Worm (Caenorhabditis elegans) whole organism, L3 larva: ENCODE measurements around the gene puf-7.

Experiments used
- R02D3.7 ChIP-seq: fragments of 150-350 bp; optimal IDR thresholded peaks from 2 replicates; lab custom pipeline; 2014; ENCODE audit warnings: missing biosample characterization, missing genetic modification characterization
- ZK546.5 ChIP-seq: sonication (generic microtip); optimal IDR thresholded peaks from 2 replicates; lab custom pipeline; 2017; ENCODE audit warnings: missing biosample characterization, missing genetic modification characterization
- aly-2 ChIP-seq: fragments of 150-350 bp; optimal IDR thresholded peaks from 2 replicates; lab custom pipeline; 2014; ENCODE audit warnings: missing biosample characterization, missing genetic modification characterization
- ceh-28 ChIP-seq: fragments of 150-350 bp; optimal IDR thresholded peaks from 2 replicates; lab custom pipeline; 2014; ENCODE audit warnings: missing biosample characterization, missing genetic modification reagents, missing genetic modification characterization
- ceh-82 ChIP-seq: fragments of 150-350 bp; optimal IDR thresholded peaks from 2 replicates; lab custom pipeline; 2014; ENCODE audit warnings: missing biosample characterization, missing genetic modification characterization
- daf-12 ChIP-seq: fragments of 150-350 bp; optimal IDR thresholded peaks from 2 replicates; lab custom pipeline; 2014; ENCODE audit warnings: missing biosample characterization, missing genetic modification reagents, missing genetic modification characterization
- egl-5 ChIP-seq: fragments of 150-350 bp; optimal IDR thresholded peaks from 2 replicates; lab custom pipeline; 2017; ENCODE audit warnings: missing biosample characterization, missing genetic modification reagents, missing genetic modification characterization, inconsistent platforms
- elt-1 ChIP-seq: fragments of 150-350 bp; optimal IDR thresholded peaks from 2 replicates; lab custom pipeline; 2014; ENCODE audit warnings: missing biosample characterization, missing genetic modification characterization
- elt-2 ChIP-seq: sonication (generic microtip); optimal IDR thresholded peaks from 2 replicates; lab custom pipeline; 2016; ENCODE audit warnings: missing genetic modification reagents, mild to moderate bottlenecking, missing genetic modification characterization, missing compliant biosample characterization
- elt-3 ChIP-seq, 3 experiments: fragments of 150-350 bp in 1 of 3; sonication (generic microtip) in 2 of 3; optimal IDR thresholded peaks; 2 replicates in 2 of 3; 4 replicates in 1 of 3; lab custom pipeline; 2014 to 2017; ENCODE audit warnings: missing biosample characterization in 3 of 3, missing genetic modification characterization in 3 of 3
- eor-1 ChIP-seq, 2 experiments: fragments of 150-350 bp; optimal IDR thresholded peaks; 2 replicates each; lab custom pipeline; 2014 to 2018; ENCODE audit warnings: missing biosample characterization in 2 of 2, missing genetic modification characterization in 2 of 2
- fkh-10 ChIP-seq: sonication (generic microtip); optimal IDR thresholded peaks from 2 replicates; lab custom pipeline; 2017; ENCODE audit warnings: missing biosample characterization, missing genetic modification reagents, missing genetic modification characterization
- fkh-2 ChIP-seq: fragments of 150-350 bp; optimal IDR thresholded peaks from 2 replicates; lab custom pipeline; 2014; ENCODE audit warnings: missing biosample characterization, missing genetic modification reagents, missing genetic modification characterization
- hmg-11 ChIP-seq: sonication (generic microtip); optimal IDR thresholded peaks from 2 replicates; lab custom pipeline; 2016; ENCODE audit warnings: missing genetic modification characterization, missing compliant biosample characterization
- jun-1 ChIP-seq: fragments of 150-350 bp; optimal IDR thresholded peaks from 2 replicates; lab custom pipeline; 2014; ENCODE audit warnings: missing biosample characterization, missing genetic modification reagents, missing genetic modification characterization
- lin-15B ChIP-seq: fragments of 150-350 bp; optimal IDR thresholded peaks from 2 replicates; lab custom pipeline; 2014; ENCODE audit warnings: missing biosample characterization, missing genetic modification characterization
- lin-39 ChIP-seq: fragments of 150-350 bp; optimal IDR thresholded peaks from 2 replicates; lab custom pipeline; 2018; ENCODE audit warnings: missing biosample characterization, missing genetic modification reagents, missing genetic modification characterization
- lsy-12 ChIP-seq: sonication (generic microtip); optimal IDR thresholded peaks from 2 replicates; lab custom pipeline; 2016; ENCODE audit warnings: mild to moderate bottlenecking, missing genetic modification characterization, missing compliant biosample characterization
- mdl-1 ChIP-seq: fragments of 150-350 bp; optimal IDR thresholded peaks from 2 replicates; lab custom pipeline; 2014; ENCODE audit warnings: missing biosample characterization, missing genetic modification characterization
- mml-1 ChIP-seq: fragments of 150-350 bp; sonication (generic microtip); optimal IDR thresholded peaks from 3 replicates; lab custom pipeline; 2014; ENCODE audit warnings: missing biosample characterization, missing genetic modification characterization
- nfya-1 ChIP-seq: sonication (generic microtip); optimal IDR thresholded peaks from 2 replicates; lab custom pipeline; 2017; ENCODE audit warnings: missing genetic modification characterization, mild to moderate bottlenecking, missing compliant biosample characterization, antibody characterized with exemption, moderate library complexity; ENCODE audit not compliant: insufficient read depth
- nhr-11 ChIP-seq: fragments of 150-350 bp; optimal IDR thresholded peaks from 2 replicates; lab custom pipeline; 2014; ENCODE audit warnings: missing biosample characterization, missing genetic modification characterization
- nhr-23 ChIP-seq: fragments of 150-350 bp; optimal IDR thresholded peaks from 2 replicates; lab custom pipeline; 2014; ENCODE audit warnings: missing biosample characterization, missing genetic modification reagents, missing genetic modification characterization
- nhr-237 ChIP-seq: fragments of 150-350 bp; optimal IDR thresholded peaks from 2 replicates; lab custom pipeline; 2014; ENCODE audit warnings: missing biosample characterization, missing genetic modification characterization
- nhr-28 ChIP-seq: fragments of 150-350 bp; optimal IDR thresholded peaks from 2 replicates; lab custom pipeline; 2014; ENCODE audit warnings: missing biosample characterization, missing genetic modification characterization
- nhr-43 ChIP-seq: sonication (generic microtip); optimal IDR thresholded peaks from 2 replicates; lab custom pipeline; 2016; ENCODE audit warnings: mild to moderate bottlenecking, missing genetic modification characterization, missing compliant biosample characterization; ENCODE audit not compliant: poor library complexity, severe bottlenecking
- nhr-67 ChIP-seq: fragments of 150-350 bp; optimal IDR thresholded peaks from 2 replicates; lab custom pipeline; 2014; ENCODE audit warnings: missing biosample characterization, missing genetic modification characterization
- nhr-76 ChIP-seq: fragments of 150-350 bp; sonication (generic microtip); optimal IDR thresholded peaks from 5 replicates; lab custom pipeline; 2014; ENCODE audit warnings: missing biosample characterization, missing genetic modification characterization
- nhr-77 ChIP-seq: fragments of 150-350 bp; optimal IDR thresholded peaks from 2 replicates; lab custom pipeline; 2014; ENCODE audit warnings: missing biosample characterization, missing genetic modification characterization
- pha-4 ChIP-seq: fragments of 150-350 bp; optimal IDR thresholded peaks from 2 replicates; lab custom pipeline; 2014; ENCODE audit warnings: missing biosample characterization, missing genetic modification reagents, missing genetic modification characterization
- pqm-1 ChIP-seq: fragments of 150-350 bp; optimal IDR thresholded peaks from 2 replicates; lab custom pipeline; 2017; ENCODE audit warnings: missing biosample characterization, missing genetic modification characterization, inconsistent platforms
- sea-2 ChIP-seq: fragments of 150-350 bp; sonication (generic microtip); optimal IDR thresholded peaks from 4 replicates; lab custom pipeline; 2014; ENCODE audit warnings: missing biosample characterization, missing genetic modification reagents, missing genetic modification characterization
- snpc-4 ChIP-seq: fragments of 150-350 bp; optimal IDR thresholded peaks from 2 replicates; lab custom pipeline; 2014; ENCODE audit warnings: missing biosample characterization, missing genetic modification characterization
- tbx-2 ChIP-seq: sonication (generic microtip); optimal IDR thresholded peaks from 2 replicates; lab custom pipeline; 2016; ENCODE audit warnings: mild to moderate bottlenecking, missing genetic modification characterization, missing compliant biosample characterization
- unc-39 ChIP-seq: sonication (generic microtip); optimal IDR thresholded peaks from 4 replicates; lab custom pipeline; 2017; ENCODE audit warnings: missing biosample characterization, missing genetic modification characterization
- unc-62 ChIP-seq: fragments of 150-350 bp; sonication (generic microtip); optimal IDR thresholded peaks from 4 replicates; lab custom pipeline; 2014; ENCODE audit warnings: missing biosample characterization, missing genetic modification reagents, missing genetic modification characterization
- zag-1 ChIP-seq: fragments of 150-350 bp; optimal IDR thresholded peaks from 2 replicates; lab custom pipeline; 2014; ENCODE audit warnings: missing biosample characterization, missing genetic modification characterization
- ztf-11 ChIP-seq: fragments of 150-350 bp; optimal IDR thresholded peaks from 2 replicates; lab custom pipeline; 2014; ENCODE audit warnings: missing biosample characterization, missing genetic modification characterization
- ztf-4 ChIP-seq: fragments of 150-350 bp; optimal IDR thresholded peaks from 2 replicates; lab custom pipeline; 2014; ENCODE audit warnings: missing biosample characterization, missing genetic modification characterization

puf-7 gene

DNA sequence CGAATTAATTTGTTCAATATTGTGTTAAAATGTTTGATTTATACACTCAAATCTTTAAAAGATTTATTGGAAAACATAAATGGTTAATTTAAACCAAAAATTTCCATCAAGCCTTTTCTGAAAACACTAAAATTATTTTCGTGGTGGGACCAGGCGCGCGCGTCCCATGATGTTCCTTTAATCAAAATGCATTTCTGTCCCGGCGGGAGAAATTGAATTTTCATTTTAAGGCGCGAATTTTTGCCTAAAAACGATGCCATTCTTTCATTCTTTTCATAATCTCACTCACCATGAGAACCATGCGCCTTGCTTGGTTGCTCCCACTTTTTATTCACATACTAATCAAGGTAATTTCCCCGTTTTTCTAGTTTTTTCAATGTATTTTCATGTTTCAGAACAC is 16.8 kb upstream of the puf-7 start, which contains the start of gene rme-2:
Gene rme-2 (plus strand): TSS at position 288 of the 400 bp plus-strand sequence.
- TF ChIP-seq nhr-43 (no peak), ztf-11 (tag; lab: Kevin White, UChicago) (no peak), lin-15B (tag; lab: Kevin White, UChicago) (no peak), elt-1 (tag; lab: Kevin White, UChicago) (no peak), jun-1 (tag; lab: Kevin White, UChicago) (no peak), fkh-10 (GFP tag; lab: Kevin White, UChicago) (no peak), ZK546.5 (tag; lab: Kevin White, UChicago) (no peak), nhr-76 (tag; lab: Kevin White, UChicago) (no peak), R02D3.7 (tag; lab: Kevin White, UChicago) (no peak), pqm-1 (no peak), elt-3 (tag; optimal IDR thresholded peaks at IDR 0.05; lab: Kevin White, UChicago) (no peak), eor-1 (tag; optimal IDR thresholded peaks at IDR 0.05; lab: Kevin White, UChicago) (no peak), nhr-77 (tag; lab: Kevin White, UChicago) (no peak), nhr-28 (no peak), snpc-4 (tag; lab: Kevin White, UChicago) (no peak), tbx-2 (tag; lab: Kevin White, UChicago) (no peak), lsy-12 (tag; lab: Kevin White, UChicago) (no peak), pha-4 (tag; lab: Kevin White, UChicago) (no peak), aly-2 (tag; lab: Kevin White, UChicago) (no peak), sea-2 (GFP tag; lab: Kevin White, UChicago) (no peak)

DNA sequence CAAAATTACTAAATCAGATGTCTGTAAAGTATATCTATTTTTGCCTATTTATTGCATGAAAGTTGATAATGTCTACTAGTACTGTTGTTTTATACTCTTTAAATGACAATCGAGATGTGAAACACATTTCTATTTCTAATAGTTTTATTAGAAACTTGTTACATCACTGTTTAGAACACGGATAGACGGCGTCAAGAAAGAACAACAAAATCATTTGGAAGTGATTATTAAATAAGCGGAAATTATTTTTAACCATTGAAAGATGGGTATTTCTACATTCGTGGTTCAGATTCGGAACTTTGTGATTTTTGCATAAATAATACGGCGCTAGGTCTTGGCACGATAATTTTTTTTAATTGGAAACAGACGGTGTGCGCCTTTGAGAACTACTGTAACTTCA is 13.4 kb upstream of the puf-7 start:
- no peak for TF ChIP-seq pha-4 (tag; lab: Kevin White, UChicago)
- TF ChIP-seq snpc-4 (tag; lab: Kevin White, UChicago) = no peak

DNA sequence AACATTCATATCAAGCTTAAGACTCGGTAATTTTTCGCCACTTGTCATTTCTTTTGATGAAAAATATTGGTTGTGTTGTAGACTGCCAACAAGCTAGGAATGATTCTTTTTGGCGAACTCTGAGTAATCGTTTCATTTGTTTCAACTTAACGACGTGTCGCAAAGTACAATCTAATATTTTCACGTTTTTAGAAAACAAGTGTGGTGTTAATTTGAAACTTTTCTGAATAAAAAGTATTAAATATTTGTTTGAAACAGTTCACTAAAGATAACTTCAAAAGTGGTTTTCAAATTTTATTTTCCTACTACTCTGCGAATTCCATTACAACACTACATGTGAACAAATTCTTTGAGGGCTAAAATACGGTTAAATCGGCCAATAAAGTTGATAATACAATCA is 10.0 kb upstream of the puf-7 start, which contains the start of gene T11F8.4:
Gene T11F8.4 (minus strand): TSS at position 101 of the 400 bp plus-strand sequence.
- TF ChIP-seq aly-2 (tag; lab: Kevin White, UChicago) (no peak), mdl-1 (tag; lab: Kevin White, UChicago) (no peak), jun-1 (tag; lab: Kevin White, UChicago) (no peak), nhr-43 (no peak), mml-1 (tag; lab: Kevin White, UChicago) (no peak), hmg-11 (tag; lab: Kevin White, UChicago) (no peak), elt-2 (tag; lab: Kevin White, UChicago) (no peak), unc-39 (tag; lab: Kevin White, UChicago) (no peak), nhr-11 (no peak), nhr-67 (no peak), pha-4 (tag; lab: Kevin White, UChicago) (no peak), ztf-4 (tag; lab: Kevin White, UChicago) (no peak), sea-2 (GFP tag; lab: Kevin White, UChicago) (no peak), nhr-237 (no peak), elt-1 (tag; lab: Kevin White, UChicago) (no peak), ceh-28 (tag; lab: Kevin White, UChicago) (no peak), lin-39 (no peak)

DNA sequence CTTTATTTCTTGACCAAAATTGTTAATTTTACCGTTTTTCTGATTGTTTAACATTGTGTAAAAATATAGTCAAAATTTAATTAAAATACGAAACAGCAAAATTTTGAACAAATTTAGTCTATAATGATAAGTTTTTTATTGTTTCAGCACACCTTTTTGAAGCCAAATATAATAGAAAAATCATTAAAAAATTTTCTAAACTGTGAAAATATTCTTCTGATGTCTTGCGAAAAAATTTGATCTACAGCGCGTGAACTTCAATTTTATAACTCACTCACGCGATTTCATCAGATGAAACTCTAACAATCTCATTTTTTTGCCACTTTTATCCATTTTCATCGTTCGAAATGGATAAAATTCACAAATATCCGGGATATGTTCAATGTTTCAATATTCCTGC is 7.2 kb upstream of the puf-7 start, which contains the start of gene T11F8.1:
Gene T11F8.1 (plus strand): TSS at position 301 of the 400 bp plus-strand sequence.
- TF ChIP-seq nhr-67 (no peak), daf-12 (tag; lab: Kevin White, UChicago) (no peak), lin-39 (no peak), hmg-11 (tag; lab: Kevin White, UChicago) (no peak), sea-2 (GFP tag; lab: Kevin White, UChicago) (no peak), nhr-11 (no peak)
- TF ChIP-seq, all 47 proteins: peak for 0

DNA sequence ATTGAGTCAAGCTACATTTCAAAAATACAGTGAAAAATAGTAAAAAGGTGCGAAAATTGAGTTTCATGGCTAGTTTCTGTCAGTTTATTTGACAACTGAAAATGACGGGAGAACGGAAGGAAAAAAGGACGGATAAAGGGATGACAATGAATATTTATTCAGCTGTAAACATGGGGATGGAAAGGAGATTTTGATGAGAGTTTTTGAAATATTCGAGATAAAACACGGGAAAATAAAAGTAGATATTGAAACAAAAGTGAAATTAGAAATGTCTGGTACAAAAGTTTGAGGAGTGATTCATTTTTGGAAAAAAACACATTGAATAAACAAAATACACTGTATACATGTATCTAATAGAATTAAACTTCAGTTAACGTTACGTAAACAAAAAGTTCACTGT is 4.3 kb upstream of the puf-7 start, which contains the start of gene T11F8.12:
Gene T11F8.12 (minus strand): TSS at position 101 of the 400 bp plus-strand sequence.
- TF ChIP-seq daf-12 (tag; lab: Kevin White, UChicago) (no peak), nhr-23 (tag; lab: Kevin White, UChicago) (no peak), fkh-2 (tag; lab: Kevin White, UChicago) (no peak), lin-39 (no peak), nhr-77 (tag; lab: Kevin White, UChicago) (no peak), ceh-82 (tag; lab: Kevin White, UChicago) (no peak), nhr-11 (no peak), nhr-28 (no peak), aly-2 (tag; lab: Kevin White, UChicago) (no peak), elt-1 (tag; lab: Kevin White, UChicago) (no peak), fkh-10 (GFP tag; lab: Kevin White, UChicago) (no peak), zag-1 (tag; lab: Kevin White, UChicago) (no peak), egl-5 (tag; lab: Kevin White, UChicago) (no peak), unc-62 (no peak), snpc-4 (tag; lab: Kevin White, UChicago) (no peak), lin-15B (tag; lab: Kevin White, UChicago) (no peak), ZK546.5 (tag; lab: Kevin White, UChicago) (no peak), nfya-1 (no peak)
- TF ChIP-seq, all 47 proteins: peak for 0
